Fruit fly (Drosophila melanogaster) whole organism, adult: ENCODE results near the gene CG14721.

ENCODE experiments used
- CG12768 ChIP-seq: fragments of 200-800 bp; sonication (Bioruptor generic); optimal IDR thresholded peaks from 2 replicates; lab custom pipeline; 2017; ENCODE audit warnings: missing biosample characterization, missing genetic modification characterization, mild to moderate bottlenecking, moderate library complexity, missing genetic modification reagents
- CG14711 ChIP-seq: fragments of 200-800 bp; sonication (Bioruptor generic); optimal IDR thresholded peaks from 2 replicates; lab custom pipeline; 2018; ENCODE audit warnings: missing biosample characterization, mild to moderate bottlenecking, missing genetic modification characterization, moderate library complexity
- CG1620 ChIP-seq: fragments of 200-800 bp; sonication (Bioruptor generic); optimal IDR thresholded peaks from 2 replicates; lab custom pipeline; 2016; ENCODE audit warnings: missing biosample characterization, missing genetic modification characterization
- CG33017 ChIP-seq: fragments of 200-800 bp; sonication (Bioruptor generic); optimal IDR thresholded peaks from 2 replicates; lab custom pipeline; 2018; ENCODE audit warnings: missing biosample characterization, mild to moderate bottlenecking, missing genetic modification characterization, moderate library complexity
- CG7045 ChIP-seq: fragments of 200-800 bp; sonication (Bioruptor generic); optimal IDR thresholded peaks from 2 replicates; lab custom pipeline; 2017; ENCODE audit warnings: missing biosample characterization, mild to moderate bottlenecking, missing genetic modification characterization
- Crg-1 ChIP-seq: fragments of 200-800 bp; sonication (Bioruptor generic); optimal IDR thresholded peaks from 2 replicates; lab custom pipeline; 2016; ENCODE audit warnings: missing biosample characterization, missing genetic modification characterization
- pad ChIP-seq: fragments of 200-800 bp; sonication (Bioruptor generic); optimal IDR thresholded peaks from 3 replicates; lab custom pipeline; 2017; ENCODE audit warnings: missing biosample characterization, missing genetic modification characterization, mild to moderate bottlenecking, moderate library complexity, missing genetic modification reagents

- TF ChIP-seq pad (GFP tag; lab: Kevin White, UChicago) (no peak), CG14711 (tag; lab: Kevin White, UChicago) (no peak), CG7045 (GFP tag; lab: Kevin White, UChicago) (no peak), Crg-1 (GFP tag; lab: Kevin White, UChicago) (no peak), CG33017 (tag; lab: Kevin White, UChicago) (no peak), CG12768 (GFP tag; lab: Kevin White, UChicago) (no peak), CG1620 (GFP tag; lab: Kevin White, UChicago) (no peak)
These were observed 43.6 kb downstream of the CG14721 start for dm6 chr3R:11778879-11779278.
